Fruit fly (Drosophila melanogaster): ENCODE results near the gene Ziz.

Gene Ziz

DNA sequence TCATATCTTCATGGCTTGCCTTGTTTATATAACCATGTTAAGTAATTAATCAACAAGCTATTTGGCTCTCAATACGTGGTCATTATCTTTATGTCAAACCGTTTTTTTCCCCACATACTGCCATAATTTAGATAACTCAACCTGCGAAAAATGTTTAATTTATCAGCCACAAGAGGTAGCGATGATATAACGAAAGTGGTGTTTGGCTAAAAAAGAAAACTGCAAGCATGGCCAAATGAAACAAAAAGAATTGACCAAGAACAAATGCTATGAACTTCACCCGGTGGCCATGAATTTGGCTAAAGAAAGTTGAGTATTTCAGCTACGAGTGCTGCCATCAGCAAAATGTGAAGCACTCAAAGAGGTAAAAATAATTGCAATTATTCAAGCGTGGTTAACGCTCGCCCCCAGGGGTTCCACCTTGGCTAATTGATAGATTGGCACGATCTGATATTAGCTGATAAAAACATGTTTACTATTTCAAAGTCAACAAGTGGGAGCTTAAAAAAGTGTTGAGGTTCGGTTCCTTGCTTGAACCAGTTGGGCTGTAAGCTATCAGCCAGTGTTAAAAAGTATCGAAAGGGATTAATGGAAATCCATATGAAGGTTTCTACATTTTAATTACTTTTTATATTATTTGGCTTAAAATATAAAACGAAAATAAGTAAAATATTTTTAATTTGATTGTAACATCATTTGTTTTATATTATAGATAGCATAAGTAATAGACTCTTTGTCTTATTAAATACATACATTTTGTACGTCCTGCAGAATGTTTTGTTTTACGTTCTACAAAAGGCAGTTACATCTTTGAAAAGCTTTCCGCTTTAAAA lies 59.4 kb downstream of the Ziz start (continued):
- TF ChIP-seq pfk (GFP tag; optimal IDR thresholded peaks at IDR 0.05) (peak; percentile 47), CG10274 (GFP tag; optimal IDR thresholded peaks at IDR 0.05) (no peak), CG10959 (GFP tag; IDR thresholded peaks at IDR 0.05) (no peak), gt (GFP tag; IDR thresholded peaks at IDR 0.05) (no peak), Aef1 (GFP tag; IDR thresholded peaks at IDR 0.05) (no peak; the same call in 2 of the 3 replicates), ssp (GFP tag; IDR thresholded peaks at IDR 0.05) (no peak), hb (GFP tag; IDR thresholded peaks at IDR 0.05; ENCODE audit: partially characterized antibody) (no peak), tin (GFP tag; optimal IDR thresholded peaks at IDR 0.05) (peak; percentile 56), wdn (GFP tag; IDR thresholded peaks at IDR 0.05) (peak; percentile 64), gro (GFP tag; optimal IDR thresholded peaks at IDR 0.05) (peak; percentile 64), CG7357 (GFP tag; IDR thresholded peaks at IDR 0.05) (no peak; the same call in 2 of the 3 replicates), Six4 (GFP tag; optimal IDR thresholded peaks at IDR 0.05) (peak; percentile 45), dpn (GFP tag; optimal IDR thresholded peaks at IDR 0.05) (peak; percentile 51 to 88), gsb-n (tag; optimal IDR thresholded peaks at IDR 0.05) (peak; percentile 4), Lim3 (GFP tag; IDR thresholded peaks at IDR 0.05) (no peak), ara (GFP tag; IDR thresholded peaks at IDR 0.05) (peak; percentile 50; the same call in 1 of the 2 replicates), Ets65A (GFP tag) (peak; percentile 84), CG11696 (GFP tag; IDR thresholded peaks at IDR 0.05) (peak; percentile 66), sd (tag; optimal IDR thresholded peaks at IDR 0.05) (peak; percentile 56), wor (GFP tag; IDR thresholded peaks at IDR 0.05) (peak; percentile 42), Hand (GFP tag; optimal IDR thresholded peaks at IDR 0.05) (peak; percentile 9), Dbx (GFP tag; IDR thresholded peaks at IDR 0.05) (peak; percentile 83), CG4282 (GFP tag; optimal IDR thresholded peaks at IDR 0.05) (peak; percentile 52), CTCF (GFP tag; optimal IDR thresholded peaks at IDR 0.05) (peak; percentile 76), CG10267 (tag; optimal IDR thresholded peaks at IDR 0.05) (peak; percentile 45), CG7987 (GFP tag; optimal IDR thresholded peaks at IDR 0.05) (peak; percentile 87), sqz (GFP tag; optimal IDR thresholded peaks at IDR 0.05) (peak; percentile 55), CG12104 (GFP tag; optimal IDR thresholded peaks at IDR 0.05) (peak; percentile 66), CG14441 (GFP tag; IDR thresholded peaks at IDR 0.05) (peak; percentile 77), Hmr (GFP tag; optimal IDR thresholded peaks at IDR 0.05) (peak; percentile 89), CG12744 (GFP tag; optimal IDR thresholded peaks at IDR 0.05) (peak; percentile 71), CG4424 (GFP tag; optimal IDR thresholded peaks at IDR 0.05) (peak; percentile 45), Usf (GFP tag; optimal IDR thresholded peaks at IDR 0.05) (no peak), bab2 (GFP tag; optimal IDR thresholded peaks at IDR 0.05) (peak; percentile 84), prd (optimal IDR thresholded peaks at IDR 0.05) (no peak), prd (GFP tag; IDR thresholded peaks at IDR 0.05) (peak; percentile 40; the same call in 2 of the 3 replicates), lmd (GFP tag; IDR thresholded peaks at IDR 0.05) (peak; percentile 22; the same call in 1 of the 2 replicates), Rx (GFP tag; IDR thresholded peaks at IDR 0.05) (no peak), CG11560 (tag; IDR thresholded peaks at IDR 0.05) (no peak), CG2202 (tag; optimal IDR thresholded peaks at IDR 0.05) (no peak), CG15269 (tag; optimal IDR thresholded peaks at IDR 0.05) (peak; percentile 68), HLH4C (GFP tag; IDR thresholded peaks at IDR 0.05; ENCODE audit: partially characterized antibody) (no peak), CG34422 (GFP tag; IDR thresholded peaks at IDR 0.05) (peak; percentile 62; the same call in 1 of the 3 replicates), seq (GFP tag; IDR thresholded peaks at IDR 0.05) (peak; percentile 84), dm (GFP tag; optimal IDR thresholded peaks at IDR 0.05) (peak; percentile 40), CG8281 (tag; optimal IDR thresholded peaks at IDR 0.05) (peak; percentile 66), onecut (GFP tag; IDR thresholded peaks at IDR 0.05) (peak; percentile 55), scrt (GFP tag; optimal IDR thresholded peaks at IDR 0.05) (peak; percentile 92), CG4820 (GFP tag; optimal IDR thresholded peaks at IDR 0.05) (peak; percentile 40), Meics (GFP tag; optimal IDR thresholded peaks at IDR 0.05) (peak; percentile 77), Awh (GFP tag; IDR thresholded peaks at IDR 0.05) (peak; percentile 92)

Data from whole organism, embryonic.